Worm (Caenorhabditis elegans): ENCODE measurements around the gene immt-2.

DNA sequence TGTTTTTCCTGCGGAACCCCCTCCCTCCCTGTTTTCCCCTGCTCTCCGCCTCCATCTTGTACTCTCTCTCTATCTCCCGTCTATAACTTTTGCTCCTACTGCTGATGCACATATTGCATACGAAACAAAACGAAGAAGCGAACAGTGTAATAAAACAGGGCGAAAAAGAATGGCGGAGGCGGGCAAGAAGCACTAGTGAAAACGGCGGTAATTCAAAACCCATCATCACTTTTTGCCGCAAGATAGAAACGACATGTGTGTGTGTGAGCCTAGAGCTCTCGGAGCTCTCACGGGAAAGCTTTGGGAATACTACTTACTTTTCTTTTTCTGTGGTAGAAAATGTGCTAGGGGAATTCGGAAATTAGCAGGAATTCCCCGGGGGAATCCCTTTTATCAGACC lies 47.0 kb downstream of the immt-2 start:
- TF ChIP-seq pha-2 (tag; optimal IDR thresholded peaks at IDR 0.05): no peak
- no peak for TF ChIP-seq hlh-13 (GFP tag; optimal IDR thresholded peaks at IDR 0.05)
- no peak for TF ChIP-seq ceh-48 (tag; optimal IDR thresholded peaks at IDR 0.05)
- TF ChIP-seq unc-3 (GFP tag; conservative IDR thresholded peaks at IDR 0.05): no peak
- no peak for TF ChIP-seq unc-3 (tag; optimal IDR thresholded peaks at IDR 0.05)
- no peak for TF ChIP-seq pag-3 (tag; optimal IDR thresholded peaks at IDR 0.05; ENCODE audit: borderline replicate concordance)
- TF ChIP-seq ama-1 (optimal IDR thresholded peaks at IDR 0.05): no peak
- TF ChIP-seq unc-86 (tag; optimal IDR thresholded peaks at IDR 0.05): no peak
- no peak for TF ChIP-seq Y22D7AL.16 (tag; optimal IDR thresholded peaks at IDR 0.05)
- no peak for TF ChIP-seq ttx-3 (tag; optimal IDR thresholded peaks at IDR 0.05)

Data from whole organism, late embryonic.